Worm (Caenorhabditis elegans) whole organism, L3 larva: ENCODE data around the gene tps-1.

ENCODE experiments used
- ZK546.5 ChIP-seq: sonication (generic microtip); optimal IDR thresholded peaks from 2 replicates; lab custom pipeline; 2017; ENCODE audit warnings: missing biosample characterization, missing genetic modification characterization
- aly-2 ChIP-seq: fragments of 150-350 bp; optimal IDR thresholded peaks from 2 replicates; lab custom pipeline; 2014; ENCODE audit warnings: missing biosample characterization, missing genetic modification characterization
- ama-1 ChIP-seq: fragments of 150-350 bp; optimal IDR thresholded peaks from 2 replicates; lab custom pipeline; 2018
- ceh-9 ChIP-seq: sonication (generic microtip); optimal IDR thresholded peaks from 2 replicates; lab custom pipeline; 2018; ENCODE audit warnings: missing biosample characterization, missing genetic modification characterization
- daf-12 ChIP-seq: fragments of 150-350 bp; optimal IDR thresholded peaks from 2 replicates; lab custom pipeline; 2014; ENCODE audit warnings: missing biosample characterization, missing genetic modification reagents, missing genetic modification characterization
- egl-5 ChIP-seq: fragments of 150-350 bp; optimal IDR thresholded peaks from 2 replicates; lab custom pipeline; 2017; ENCODE audit warnings: missing biosample characterization, missing genetic modification reagents, missing genetic modification characterization, inconsistent platforms
- elt-1 ChIP-seq: fragments of 150-350 bp; optimal IDR thresholded peaks from 2 replicates; lab custom pipeline; 2014; ENCODE audit warnings: missing biosample characterization, missing genetic modification characterization
- elt-2 ChIP-seq: sonication (generic microtip); optimal IDR thresholded peaks from 2 replicates; lab custom pipeline; 2016; ENCODE audit warnings: missing genetic modification reagents, mild to moderate bottlenecking, missing genetic modification characterization, missing compliant biosample characterization
- elt-3 ChIP-seq, 3 experiments: fragments of 150-350 bp in 1 of 3; sonication (generic microtip) in 2 of 3; optimal IDR thresholded peaks; 2 replicates in 2 of 3; 4 replicates in 1 of 3; lab custom pipeline; 2014 to 2017; ENCODE audit warnings: missing biosample characterization in 3 of 3, missing genetic modification characterization in 3 of 3
- eor-1 ChIP-seq, 2 experiments: fragments of 150-350 bp; optimal IDR thresholded peaks; 2 replicates each; lab custom pipeline; 2014 to 2018; ENCODE audit warnings: missing biosample characterization in 2 of 2, missing genetic modification characterization in 2 of 2
- fkh-10 ChIP-seq: sonication (generic microtip); optimal IDR thresholded peaks from 2 replicates; lab custom pipeline; 2017; ENCODE audit warnings: missing biosample characterization, missing genetic modification reagents, missing genetic modification characterization
- fkh-2 ChIP-seq: fragments of 150-350 bp; optimal IDR thresholded peaks from 2 replicates; lab custom pipeline; 2014; ENCODE audit warnings: missing biosample characterization, missing genetic modification reagents, missing genetic modification characterization
- hmg-11 ChIP-seq: sonication (generic microtip); optimal IDR thresholded peaks from 2 replicates; lab custom pipeline; 2016; ENCODE audit warnings: missing genetic modification characterization, missing compliant biosample characterization
- lin-39 ChIP-seq: fragments of 150-350 bp; optimal IDR thresholded peaks from 2 replicates; lab custom pipeline; 2018; ENCODE audit warnings: missing biosample characterization, missing genetic modification reagents, missing genetic modification characterization
- lsy-12 ChIP-seq: sonication (generic microtip); optimal IDR thresholded peaks from 2 replicates; lab custom pipeline; 2016; ENCODE audit warnings: mild to moderate bottlenecking, missing genetic modification characterization, missing compliant biosample characterization
- mdl-1 ChIP-seq: fragments of 150-350 bp; optimal IDR thresholded peaks from 2 replicates; lab custom pipeline; 2014; ENCODE audit warnings: missing biosample characterization, missing genetic modification characterization
- nfya-1 ChIP-seq: sonication (generic microtip); optimal IDR thresholded peaks from 2 replicates; lab custom pipeline; 2017; ENCODE audit warnings: missing genetic modification characterization, mild to moderate bottlenecking, missing compliant biosample characterization, antibody characterized with exemption, moderate library complexity; ENCODE audit not compliant: insufficient read depth
- nhr-11 ChIP-seq: fragments of 150-350 bp; optimal IDR thresholded peaks from 2 replicates; lab custom pipeline; 2014; ENCODE audit warnings: missing biosample characterization, missing genetic modification characterization
- nhr-12 ChIP-seq: fragments of 150-350 bp; optimal IDR thresholded peaks from 2 replicates; lab custom pipeline; 2014; ENCODE audit warnings: missing biosample characterization, missing genetic modification characterization
- nhr-23 ChIP-seq: fragments of 150-350 bp; optimal IDR thresholded peaks from 2 replicates; lab custom pipeline; 2014; ENCODE audit warnings: missing biosample characterization, missing genetic modification reagents, missing genetic modification characterization
- nhr-25 ChIP-seq: sonication (generic microtip); optimal IDR thresholded peaks from 2 replicates; lab custom pipeline; 2017; ENCODE audit warnings: missing biosample characterization, missing genetic modification characterization
- nhr-43 ChIP-seq: sonication (generic microtip); optimal IDR thresholded peaks from 2 replicates; lab custom pipeline; 2016; ENCODE audit warnings: mild to moderate bottlenecking, missing genetic modification characterization, missing compliant biosample characterization; ENCODE audit not compliant: poor library complexity, severe bottlenecking
- nhr-76 ChIP-seq: fragments of 150-350 bp; sonication (generic microtip); optimal IDR thresholded peaks from 5 replicates; lab custom pipeline; 2014; ENCODE audit warnings: missing biosample characterization, missing genetic modification characterization
- nhr-77 ChIP-seq: fragments of 150-350 bp; optimal IDR thresholded peaks from 2 replicates; lab custom pipeline; 2014; ENCODE audit warnings: missing biosample characterization, missing genetic modification characterization
- pha-4 ChIP-seq: fragments of 150-350 bp; optimal IDR thresholded peaks from 2 replicates; lab custom pipeline; 2014; ENCODE audit warnings: missing biosample characterization, missing genetic modification reagents, missing genetic modification characterization
- sea-2 ChIP-seq: fragments of 150-350 bp; sonication (generic microtip); optimal IDR thresholded peaks from 4 replicates; lab custom pipeline; 2014; ENCODE audit warnings: missing biosample characterization, missing genetic modification reagents, missing genetic modification characterization
- skn-1 ChIP-seq: fragments of 150-350 bp; optimal IDR thresholded peaks from 2 replicates; lab custom pipeline; 2014; ENCODE audit warnings: missing biosample characterization, missing genetic modification characterization
- snpc-4 ChIP-seq: fragments of 150-350 bp; optimal IDR thresholded peaks from 2 replicates; lab custom pipeline; 2014; ENCODE audit warnings: missing biosample characterization, missing genetic modification characterization
- tbx-2 ChIP-seq: sonication (generic microtip); optimal IDR thresholded peaks from 2 replicates; lab custom pipeline; 2016; ENCODE audit warnings: mild to moderate bottlenecking, missing genetic modification characterization, missing compliant biosample characterization
- zag-1 ChIP-seq: fragments of 150-350 bp; optimal IDR thresholded peaks from 2 replicates; lab custom pipeline; 2014; ENCODE audit warnings: missing biosample characterization, missing genetic modification characterization
- ztf-4 ChIP-seq: fragments of 150-350 bp; optimal IDR thresholded peaks from 2 replicates; lab custom pipeline; 2014; ENCODE audit warnings: missing biosample characterization, missing genetic modification characterization

The tps-1 gene

DNA sequence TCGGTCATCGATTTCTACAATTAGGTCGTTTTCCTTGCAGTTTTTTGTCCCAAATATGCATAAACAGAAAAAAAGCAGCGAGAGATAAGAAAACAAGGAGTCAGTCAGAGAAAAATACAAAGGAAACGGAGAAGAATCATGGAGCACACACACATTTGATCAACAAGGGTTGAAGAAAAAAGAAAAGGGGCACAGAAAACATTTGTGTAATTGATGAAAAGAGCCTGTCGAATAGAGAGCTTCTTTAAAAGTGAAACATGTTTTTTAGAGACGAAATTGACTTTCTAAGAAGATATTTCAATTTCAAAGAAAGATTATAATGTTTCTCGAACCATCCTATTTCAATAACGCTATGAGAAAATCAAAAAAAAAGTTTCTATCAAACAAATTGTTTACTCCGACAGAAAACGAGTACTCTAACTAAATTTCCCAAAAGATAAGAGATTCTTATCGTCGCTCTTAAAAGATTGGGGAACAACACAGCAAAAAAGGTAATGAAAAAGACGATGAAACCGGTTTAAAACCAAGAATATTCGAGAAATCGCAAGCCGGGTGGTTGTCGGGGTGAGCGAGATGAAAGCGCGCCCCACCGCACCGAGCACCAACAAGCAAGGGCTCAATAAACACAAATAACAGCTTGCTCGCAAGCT lies at the start of gene tps-1:
TSS of gene tps-1 (minus strand) at position 14 of the 650 bp plus-strand sequence.
- TF ChIP-seq snpc-4, result no peak
- no peak for TF ChIP-seq nhr-76 (tag; lab: Kevin White, UChicago)
- TF ChIP-seq elt-1 (tag; lab: Kevin White, UChicago), result peak; percentile 9
- TF ChIP-seq skn-1 (tag; lab: Kevin White, UChicago), result no peak
- peak; percentile 10 for TF ChIP-seq nhr-25 (tag; lab: Kevin White, UChicago)
- TF ChIP-seq daf-12 (tag; lab: Kevin White, UChicago), result no peak
- peak; percentile 53 for TF ChIP-seq elt-2 (tag; lab: Kevin White, UChicago)
- TF ChIP-seq mdl-1, result no peak
- no peak for TF ChIP-seq nhr-23 (tag; lab: Kevin White, UChicago)
- TF ChIP-seq pha-4 (tag; lab: Kevin White, UChicago), result peak; percentile 23
- no peak for TF ChIP-seq lsy-12
- no peak for TF ChIP-seq zag-1
- TF ChIP-seq lin-39 (tag; lab: Kevin White, UChicago), result peak; percentile 2
- no peak for TF ChIP-seq fkh-10 (GFP tag; lab: Kevin White, UChicago)
- no peak for TF ChIP-seq ceh-9
- TF ChIP-seq egl-5 (tag; lab: Kevin White, UChicago), result no peak

DNA sequence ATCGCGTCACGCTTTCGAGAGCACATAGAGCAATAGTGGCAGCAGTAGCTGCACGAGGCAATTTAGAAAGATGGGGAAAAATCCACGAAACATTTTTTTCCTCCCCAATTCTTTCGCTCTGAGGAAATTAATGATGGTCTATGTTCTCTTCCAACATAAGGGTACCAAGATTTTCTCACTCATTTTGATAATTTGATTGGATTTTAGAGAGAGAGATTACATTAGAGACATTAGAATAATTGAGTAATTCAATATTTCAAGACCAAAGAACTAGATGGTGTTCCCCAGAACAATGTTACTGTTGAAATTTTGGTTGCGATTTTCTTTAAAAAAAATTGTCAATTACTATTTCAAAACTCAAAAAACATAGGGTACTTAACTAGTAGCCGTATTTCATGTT lies 47.1 kb upstream of the tps-1 start:
- TF ChIP-seq fkh-2 (no peak), nhr-12 (no peak), lsy-12 (no peak), aly-2 (no peak)
- TF ChIP-seq, all 47 proteins: peak for 0

DNA sequence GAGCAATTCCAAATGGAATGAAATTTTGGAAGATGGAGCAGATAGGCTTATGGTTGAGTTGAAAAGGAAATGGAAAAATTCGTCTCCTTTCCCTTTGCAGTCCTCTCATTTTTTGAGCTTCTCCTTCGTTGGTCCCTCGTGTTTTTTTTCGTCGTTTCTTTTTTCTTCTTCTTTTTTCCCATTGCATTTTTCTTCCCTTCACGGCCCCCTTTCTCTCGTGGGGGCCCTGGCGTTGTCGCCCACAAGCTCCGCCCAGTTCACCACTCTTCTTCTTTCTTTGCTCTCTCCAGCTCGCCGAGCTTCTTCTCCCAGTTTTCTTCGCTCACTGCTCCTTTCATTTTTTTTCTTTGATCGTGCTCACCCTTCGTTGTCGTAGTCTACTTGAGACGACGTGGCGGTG lies 45.1 kb upstream of the tps-1 start:
- TF ChIP-seq nhr-12, result no peak
- TF ChIP-seq nhr-25 (tag; lab: Kevin White, UChicago), result no peak
- no peak for TF ChIP-seq pha-4 (tag; lab: Kevin White, UChicago)
- TF ChIP-seq lin-39 (tag; lab: Kevin White, UChicago), result peak; percentile 78
- TF ChIP-seq daf-12 (tag; lab: Kevin White, UChicago), result no peak
- peak; percentile 61 for TF ChIP-seq nfya-1
- TF ChIP-seq ztf-4, result no peak
- peak; percentile 62 for TF ChIP-seq hmg-11 (tag; lab: Kevin White, UChicago)
- no peak for TF ChIP-seq elt-1 (tag; lab: Kevin White, UChicago)
- no peak for TF ChIP-seq nhr-77
- TF ChIP-seq fkh-10 (GFP tag; lab: Kevin White, UChicago), result peak; percentile 62
- peak; percentile 6 for TF ChIP-seq tbx-2
- no peak for TF ChIP-seq egl-5 (tag; lab: Kevin White, UChicago)
- no peak for TF ChIP-seq skn-1 (tag; lab: Kevin White, UChicago)
- TF ChIP-seq snpc-4, result peak; percentile 19
- TF ChIP-seq mdl-1, result no peak

DNA sequence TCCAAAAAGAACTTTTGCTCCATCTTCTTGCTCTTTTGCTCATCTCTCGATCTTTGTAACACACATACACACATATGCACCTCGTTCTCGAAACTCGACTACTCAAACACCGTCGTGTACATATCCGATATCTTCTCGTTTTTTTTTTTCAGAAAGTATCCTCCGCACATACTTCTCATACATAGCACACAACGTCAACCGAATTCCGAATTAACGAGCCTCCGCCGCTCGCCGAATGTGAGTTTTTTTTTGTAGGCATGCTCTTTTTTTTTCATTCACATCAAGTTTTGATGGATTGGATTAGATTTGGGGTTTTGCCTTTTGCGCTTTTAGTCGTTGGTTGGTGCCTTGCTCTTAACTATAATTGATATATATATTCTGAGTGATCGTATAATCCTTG lies 44.0 kb upstream of the tps-1 start:
- no peak for TF ChIP-seq skn-1 (tag; lab: Kevin White, UChicago)
- TF ChIP-seq fkh-10 (GFP tag; lab: Kevin White, UChicago), result peak; percentile 49

DNA sequence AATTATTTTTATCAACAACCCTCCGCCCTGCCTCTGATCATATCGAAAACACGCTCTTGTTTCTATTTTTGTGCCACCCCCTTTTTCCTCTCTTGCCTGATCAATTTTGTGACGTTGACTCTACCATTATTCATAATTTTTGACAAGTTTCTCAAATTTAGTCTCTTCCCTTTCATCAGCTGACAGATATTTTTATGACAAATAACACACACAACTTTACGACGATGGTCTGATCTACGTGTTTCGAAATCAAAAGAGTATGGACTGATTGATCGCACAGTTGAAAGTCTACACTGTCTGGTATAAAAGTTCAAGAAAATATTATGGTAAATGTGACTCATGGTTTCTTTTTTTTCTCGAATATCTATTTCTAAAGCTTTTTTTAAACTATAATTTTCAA lies 43.5 kb upstream of the tps-1 start:
- no peak for TF ChIP-seq lin-39 (tag; lab: Kevin White, UChicago)
- no peak for TF ChIP-seq ama-1 (lab: Kevin White, UChicago)

DNA sequence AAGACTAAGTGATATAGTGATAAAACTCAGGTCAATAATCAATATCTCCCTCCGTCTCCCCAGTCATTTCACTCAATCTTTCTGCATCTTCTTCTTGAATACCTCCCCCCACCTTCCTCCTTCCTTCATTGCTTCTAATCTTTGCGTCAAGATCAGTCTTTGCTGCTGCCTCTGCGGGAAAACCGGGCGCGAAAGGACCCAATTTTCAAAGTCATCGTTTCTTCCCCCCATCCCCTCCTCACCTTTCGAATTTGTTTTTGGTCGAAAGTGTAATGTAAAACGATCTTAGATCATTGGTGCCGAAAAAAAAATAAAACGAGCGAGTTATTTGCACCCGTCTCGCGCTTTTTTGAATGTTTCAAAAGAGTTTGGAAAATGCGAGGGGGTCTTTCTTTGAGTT lies 42.6 kb upstream of the tps-1 start:
- TF ChIP-seq aly-2 (no peak), elt-3 (tag; optimal IDR thresholded peaks at IDR 0.05; lab: Kevin White, UChicago) (no peak), egl-5 (tag; lab: Kevin White, UChicago) (peak; percentile 65), skn-1 (tag; lab: Kevin White, UChicago) (no peak), nhr-23 (tag; lab: Kevin White, UChicago) (peak; percentile 54), eor-1 (tag; optimal IDR thresholded peaks at IDR 0.05; lab: Kevin White, UChicago) (no peak), nhr-25 (tag; lab: Kevin White, UChicago) (peak; percentile 55), ama-1 (lab: Kevin White, UChicago) (peak; percentile 32), elt-1 (tag; lab: Kevin White, UChicago) (peak; percentile 9), ztf-4 (no peak)
- TF ChIP-seq, all 47 proteins: peak for 5

DNA sequence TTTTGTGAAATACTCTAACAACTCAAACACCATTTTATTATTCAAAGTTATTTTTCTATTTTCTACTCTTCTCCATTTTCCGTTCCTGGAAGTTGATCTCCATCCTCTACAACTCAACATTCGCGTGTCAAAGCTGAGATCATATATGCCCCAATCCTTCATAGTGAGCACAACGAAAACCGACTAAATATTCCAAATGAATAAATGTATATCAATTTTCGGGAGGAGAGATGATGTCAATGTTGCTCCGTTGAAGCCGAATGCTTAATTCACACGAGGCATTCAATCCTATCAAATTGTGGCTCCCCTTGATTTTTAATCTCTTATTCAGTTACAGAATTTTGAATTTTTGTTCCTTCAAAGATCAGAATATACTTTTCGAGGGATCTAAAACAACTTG lies 42.1 kb upstream of the tps-1 start:
- TF ChIP-seq sea-2 (GFP tag; lab: Kevin White, UChicago) (no peak), fkh-10 (GFP tag; lab: Kevin White, UChicago) (no peak), nhr-11 (no peak), fkh-2 (no peak), nhr-43 (no peak), ceh-9 (no peak), tbx-2 (no peak), ZK546.5 (tag; lab: Kevin White, UChicago) (no peak)
